Fruit fly (Drosophila melanogaster) whole organism, prepupa: Measurements from ENCODE around the gene CG17292.

Experiments used
- Blimp-1 ChIP-seq: fragments of 200-800 bp; sonication (Bioruptor generic); optimal IDR thresholded peaks from 3 replicates; lab custom pipeline; 2017; ENCODE audit warnings: missing biosample characterization, missing genetic modification characterization, mild to moderate bottlenecking, moderate library complexity, missing genetic modification reagents
- CG10631 ChIP-seq: fragments of 200-800 bp; sonication (Bioruptor generic); optimal IDR thresholded peaks from 2 replicates; lab custom pipeline; 2016; ENCODE audit warnings: missing biosample characterization, missing genetic modification characterization
- CG10669 ChIP-seq: fragments of 200-800 bp; sonication (Bioruptor generic); optimal IDR thresholded peaks from 3 replicates; lab custom pipeline; 2018; ENCODE audit warnings: missing biosample characterization, mild to moderate bottlenecking, missing genetic modification characterization, moderate library complexity
- CG11294 ChIP-seq: fragments of 200-800 bp; sonication (Bioruptor generic); IDR thresholded peaks from 2 replicates; pipeline ENCODE4 v1.3.6; 2022; ENCODE audit warnings: missing biosample characterization, missing genetic modification characterization
- CG15336 ChIP-seq: fragments of 200-800 bp; sonication (Bioruptor generic); IDR thresholded peaks from 2 replicates; pipeline ENCODE4 v1.3.6; 2022; ENCODE audit warnings: missing biosample characterization, missing genetic modification characterization
- CG1621 ChIP-seq: fragments of 200-800 bp; sonication (Bioruptor generic); optimal IDR thresholded peaks from 3 replicates; lab custom pipeline; 2018; ENCODE audit warnings: missing biosample characterization, mild to moderate bottlenecking, missing genetic modification characterization
- CG16779 ChIP-seq: fragments of 200-800 bp; sonication (Bioruptor generic); optimal IDR thresholded peaks from 3 replicates; lab custom pipeline; 2017; ENCODE audit warnings: missing biosample characterization, mild to moderate bottlenecking, missing genetic modification characterization
- CG31627 ChIP-seq: fragments of 200-800 bp; sonication (Bioruptor generic); optimal IDR thresholded peaks from 3 replicates; lab custom pipeline; 2016; ENCODE audit warnings: missing biosample characterization, missing genetic modification characterization
- CG32006 ChIP-seq: fragments of 200-800 bp; sonication (Bioruptor generic); optimal IDR thresholded peaks from 3 replicates; lab custom pipeline; 2017; ENCODE audit warnings: missing biosample characterization, mild to moderate bottlenecking, missing genetic modification characterization
- CG34406 ChIP-seq: fragments of 200-800 bp; sonication (Bioruptor generic); optimal IDR thresholded peaks from 3 replicates; lab custom pipeline; 2016; ENCODE audit warnings: missing biosample characterization, missing genetic modification characterization
- CG3919 ChIP-seq: fragments of 200-800 bp; sonication (Bioruptor generic); optimal IDR thresholded peaks from 3 replicates; lab custom pipeline; 2016; ENCODE audit warnings: missing biosample characterization, missing genetic modification characterization
- CG4318 ChIP-seq: fragments of 200-800 bp; sonication (Bioruptor generic); optimal IDR thresholded peaks from 3 replicates; lab custom pipeline; 2017; ENCODE audit warnings: missing biosample characterization, mild to moderate bottlenecking, missing genetic modification characterization
- CG6276 ChIP-seq: fragments of 200-800 bp; sonication (Bioruptor generic); optimal IDR thresholded peaks from 2 replicates; lab custom pipeline; 2017; ENCODE audit warnings: missing biosample characterization, mild to moderate bottlenecking, missing genetic modification characterization
- CG6808 ChIP-seq: fragments of 200-800 bp; sonication (Bioruptor generic); optimal IDR thresholded peaks from 3 replicates; lab custom pipeline; 2017; ENCODE audit warnings: missing biosample characterization, missing genetic modification characterization, mild to moderate bottlenecking, moderate library complexity, missing genetic modification reagents
- CG6854 ChIP-seq: fragments of 200-800 bp; sonication (Bioruptor generic); optimal IDR thresholded peaks from 2 replicates; lab custom pipeline; 2017; ENCODE audit warnings: missing biosample characterization, mild to moderate bottlenecking, missing genetic modification characterization
- CG7368 ChIP-seq: fragments of 200-800 bp; sonication (Bioruptor generic); optimal IDR thresholded peaks from 3 replicates; lab custom pipeline; 2016; ENCODE audit warnings: missing biosample characterization, missing genetic modification characterization
- CG8119 ChIP-seq: fragments of 200-800 bp; sonication (Bioruptor generic); IDR thresholded peaks from 3 replicates; pipeline ENCODE4 v1.3.6; 2022; ENCODE audit warnings: missing biosample characterization, missing genetic modification characterization
- CG8319 ChIP-seq: fragments of 200-800 bp; sonication (Bioruptor generic); optimal IDR thresholded peaks from 3 replicates; lab custom pipeline; 2016; ENCODE audit warnings: missing biosample characterization, missing genetic modification characterization
- CG8632 ChIP-seq: fragments of 200-800 bp; sonication (Bioruptor generic); optimal IDR thresholded peaks from 3 replicates; lab custom pipeline; 2016; ENCODE audit warnings: missing biosample characterization, missing genetic modification characterization
- Eip75B ChIP-seq: fragments of 200-800 bp; sonication (Bioruptor generic); optimal IDR thresholded peaks from 3 replicates; lab custom pipeline; 2016; ENCODE audit warnings: missing biosample characterization, missing genetic modification characterization
- Eip78C ChIP-seq: fragments of 200-800 bp; sonication (Bioruptor generic); peaks from one replicate; lab custom pipeline; 2016; ENCODE audit warnings: missing biosample characterization, missing genetic modification characterization
- Eip93F ChIP-seq: fragments of 200-800 bp; sonication (Bioruptor generic); optimal IDR thresholded peaks from 2 replicates; lab custom pipeline; 2016; ENCODE audit warnings: missing biosample characterization, mild to moderate bottlenecking, missing genetic modification characterization
- Ets21C ChIP-seq: fragments of 200-800 bp; sonication (Bioruptor generic); optimal IDR thresholded peaks from 3 replicates; lab custom pipeline; 2016; ENCODE audit warnings: missing biosample characterization, missing genetic modification characterization
- Gug ChIP-seq: fragments of 200-800 bp; sonication (Bioruptor generic); IDR thresholded peaks from 2 replicates; pipeline ENCODE4 v1.3.6; 2022; ENCODE audit warnings: missing biosample characterization, missing genetic modification characterization
- Hr38 ChIP-seq: sonication (Bioruptor generic); optimal IDR thresholded peaks from 2 replicates; lab custom pipeline; 2016; ENCODE audit warnings: missing biosample characterization, missing genetic modification characterization
- Hr39 ChIP-seq: fragments of 200-800 bp; sonication (Bioruptor generic); optimal IDR thresholded peaks from 2 replicates; lab custom pipeline; 2016; ENCODE audit warnings: missing biosample characterization, missing genetic modification characterization
- Lpt ChIP-seq: fragments of 200-800 bp; sonication (Bioruptor generic); optimal IDR thresholded peaks from 3 replicates; lab custom pipeline; 2016; ENCODE audit warnings: missing biosample characterization, missing genetic modification characterization
- Met ChIP-seq: fragments of 200-800 bp; sonication (Bioruptor generic); optimal IDR thresholded peaks from 3 replicates; lab custom pipeline; 2016; ENCODE audit warnings: missing biosample characterization, missing genetic modification characterization
- Smox ChIP-seq: fragments of 200-800 bp; sonication (Bioruptor generic); optimal IDR thresholded peaks from 3 replicates; lab custom pipeline; 2016; ENCODE audit warnings: missing biosample characterization, missing genetic modification characterization
- Sox102F ChIP-seq: fragments of 200-800 bp; sonication (Bioruptor generic); optimal IDR thresholded peaks from 2 replicates; lab custom pipeline; 2016; ENCODE audit warnings: missing biosample characterization, mild to moderate bottlenecking, missing genetic modification characterization
- Sox14 ChIP-seq: fragments of 200-800 bp; sonication (Bioruptor generic); optimal IDR thresholded peaks from 3 replicates; lab custom pipeline; 2016; ENCODE audit warnings: missing biosample characterization, missing genetic modification characterization
- Sox15 ChIP-seq: fragments of 200-800 bp; sonication (Bioruptor generic); optimal IDR thresholded peaks from 3 replicates; lab custom pipeline; 2016; ENCODE audit warnings: missing biosample characterization, missing genetic modification characterization
- achi ChIP-seq: fragments of 200-800 bp; sonication (Bioruptor generic); optimal IDR thresholded peaks from 3 replicates; lab custom pipeline; 2016; ENCODE audit warnings: missing biosample characterization, missing genetic modification characterization
- acj6 ChIP-seq: fragments of 200-800 bp; sonication (Bioruptor generic); optimal IDR thresholded peaks from 3 replicates; lab custom pipeline; 2016; ENCODE audit warnings: missing biosample characterization, missing genetic modification characterization
- cyc ChIP-seq: fragments of 200-800 bp; sonication (Bioruptor generic); optimal IDR thresholded peaks from 3 replicates; lab custom pipeline; 2016; ENCODE audit warnings: missing biosample characterization, missing genetic modification characterization
- dac ChIP-seq: fragments of 200-800 bp; sonication (Bioruptor generic); optimal IDR thresholded peaks from 2 replicates; lab custom pipeline; 2017; ENCODE audit warnings: missing biosample characterization, mild to moderate bottlenecking, missing genetic modification characterization
- dsx ChIP-seq: fragments of 200-800 bp; optimal IDR thresholded peaks from 3 replicates; lab custom pipeline; 2019; ENCODE audit warnings: missing biosample characterization, mild to moderate bottlenecking, missing genetic modification characterization, moderate library complexity; ENCODE audit not compliant: poor library complexity, severe bottlenecking
- eg ChIP-seq: fragments of 200-800 bp; sonication (Bioruptor generic); IDR thresholded peaks from 3 replicates; pipeline ENCODE4 v1.3.6; 2022; ENCODE audit warnings: missing biosample characterization, missing genetic modification characterization
- esn ChIP-seq: fragments of 200-800 bp; sonication (Bioruptor generic); optimal IDR thresholded peaks from 2 replicates; lab custom pipeline; 2016; ENCODE audit warnings: missing biosample characterization, mild to moderate bottlenecking, missing genetic modification characterization, moderate library complexity
- fd59A ChIP-seq: fragments of 200-800 bp; sonication (Bioruptor generic); optimal IDR thresholded peaks from 2 replicates; lab custom pipeline; 2017; ENCODE audit warnings: missing biosample characterization, mild to moderate bottlenecking, missing genetic modification characterization, missing genetic modification reagents
- fd85E ChIP-seq: fragments of 200-800 bp; sonication (Bioruptor generic); optimal IDR thresholded peaks from 3 replicates; lab custom pipeline; 2016; ENCODE audit warnings: missing biosample characterization, missing genetic modification characterization
- lz ChIP-seq: fragments of 200-800 bp; sonication (Bioruptor generic); optimal IDR thresholded peaks from 3 replicates; lab custom pipeline; 2016; ENCODE audit warnings: missing biosample characterization, missing genetic modification characterization
- salr ChIP-seq, 2 experiments: fragments of 200-800 bp; sonication (Bioruptor generic); optimal IDR thresholded peaks; 3 replicates each; lab custom pipeline; 2016 to 2018; ENCODE audit warnings: missing biosample characterization in 2 of 2, missing genetic modification characterization in 2 of 2, mild to moderate bottlenecking in 1 of 2
- ss ChIP-seq, 2 experiments: fragments of 200-800 bp; sonication (Bioruptor generic); optimal IDR thresholded peaks; 2 replicates in 1 of 2; 3 replicates in 1 of 2; lab custom pipeline; 2017 to 2018; ENCODE audit warnings: mild to moderate bottlenecking in 2 of 2, missing biosample characterization in 2 of 2, missing genetic modification characterization in 2 of 2, moderate library complexity in 1 of 2
- svp ChIP-seq: fragments of 200-800 bp; sonication (Bioruptor generic); peaks from one replicate; lab custom pipeline; 2016; ENCODE audit warnings: missing biosample characterization, missing genetic modification characterization
- vri ChIP-seq: fragments of 200-800 bp; sonication (Bioruptor generic); optimal IDR thresholded peaks from 3 replicates; lab custom pipeline; 2016; ENCODE audit warnings: missing biosample characterization, mild to moderate bottlenecking, missing genetic modification characterization

The CG17292 gene

DNA sequence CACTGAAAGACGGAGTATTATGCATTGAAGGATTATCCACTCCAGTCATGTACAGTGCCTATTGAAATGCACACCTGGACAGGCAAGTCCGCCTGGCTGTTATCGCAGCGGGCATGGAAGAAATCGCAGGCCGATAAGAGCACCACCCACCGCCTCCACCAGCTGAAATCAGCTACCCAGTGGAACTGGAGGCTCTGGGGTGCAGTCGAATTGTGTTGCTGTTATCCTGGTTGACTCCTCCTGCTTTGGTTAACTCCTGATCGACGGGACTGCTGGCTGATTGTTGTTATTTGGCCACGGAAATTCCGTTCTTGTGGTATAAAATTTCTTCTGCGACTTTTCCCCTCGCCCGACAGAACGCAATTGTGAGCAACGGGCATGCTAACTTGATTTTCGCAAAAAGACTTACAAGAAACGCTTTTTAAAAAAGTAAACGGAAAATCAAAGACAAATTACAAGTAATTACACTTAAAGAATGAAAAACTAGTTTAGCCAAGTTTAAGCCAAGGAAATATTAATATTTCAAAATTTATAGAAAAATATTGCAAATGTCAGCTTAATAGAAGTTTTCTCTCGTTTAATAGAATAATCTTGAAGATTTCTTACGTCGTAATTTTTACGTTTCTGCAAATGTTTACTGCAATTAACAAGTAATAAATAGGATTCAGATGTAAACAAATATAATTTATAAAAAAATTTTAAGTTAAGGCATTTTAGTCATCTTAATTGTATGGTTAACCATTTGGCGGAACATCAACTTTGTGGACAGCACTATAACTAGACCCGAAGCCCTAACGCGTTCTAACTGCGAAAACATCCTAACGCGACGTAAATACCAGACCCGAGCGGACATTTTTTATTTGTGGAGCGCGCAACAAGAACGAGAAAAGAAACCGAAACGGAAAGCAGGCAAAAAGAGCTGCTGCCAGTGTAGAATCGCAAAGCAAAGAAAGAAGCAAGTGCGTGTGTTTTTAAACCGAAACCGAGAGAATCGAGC lies 44.9 kb downstream of the CG17292 start, which contains the start of the genes CG13398 and Akap200 (continued):
- TF ChIP-seq Met (peak; percentile 38), Eip93F (GFP tag; lab: Kevin White, UChicago) (no peak), CG11294 (GFP tag; lab: Robert Waterston, UW) (no peak; the same call in 1 of the 2 replicates), CG16779 (tag; lab: Kevin White, UChicago) (no peak), CG7368 (peak; percentile 25), Sox15 (no peak), fd59A (GFP tag; lab: Kevin White, UChicago) (no peak), dsx (peak; percentile 2), Eip78C (peak; percentile 76), CG8319 (no peak)

DNA sequence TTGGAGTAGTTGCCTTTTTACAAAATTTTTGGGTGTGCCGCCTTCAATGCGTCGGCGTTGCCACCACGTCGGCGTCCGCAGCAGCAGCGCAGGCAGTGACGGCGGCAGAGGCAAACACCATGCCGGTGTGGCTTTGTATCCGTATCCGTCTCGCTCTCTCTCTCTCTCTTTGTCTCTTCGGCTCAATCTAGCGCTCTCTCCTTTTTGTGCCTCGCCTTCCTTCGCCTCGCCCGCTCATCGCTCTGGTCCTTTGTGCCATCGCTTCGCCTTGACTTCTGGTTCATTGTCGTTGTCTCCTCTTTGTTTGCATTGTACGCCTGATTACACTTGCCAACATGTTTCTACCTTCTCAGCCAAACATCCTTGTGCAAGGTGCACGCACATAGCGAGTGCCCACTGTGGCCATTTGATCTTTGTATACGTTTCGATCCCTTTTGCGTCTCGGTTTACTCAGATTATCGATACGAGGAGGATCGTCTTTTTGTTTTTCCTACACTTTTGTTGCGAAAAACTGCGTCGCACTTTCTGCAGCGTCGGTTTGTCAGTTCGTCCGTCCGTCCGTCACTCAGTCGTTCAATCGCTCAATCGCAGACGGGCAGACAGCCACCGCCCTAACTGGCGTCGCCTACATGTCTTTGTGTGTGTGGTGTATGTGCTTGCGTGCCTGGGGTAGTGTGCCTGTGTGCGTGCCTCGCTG lies 46.2 kb downstream of the CG17292 start:
- TF ChIP-seq fd59A (GFP tag; lab: Kevin White, UChicago) (peak; percentile 65), Eip75B (GFP tag; lab: Kevin White, UChicago) (peak; percentile 89), CG6854 (GFP tag; lab: Kevin White, UChicago) (peak; percentile 6), fd85E (GFP tag; lab: Kevin White, UChicago) (peak; percentile 62), acj6 (peak; percentile 65), Hr38 (GFP tag; lab: Kevin White, UChicago) (no peak), Eip78C (peak; percentile 94), Ets21C (peak; percentile 60), CG32006 (GFP tag; lab: Kevin White, UChicago) (peak; percentile 65), CG1621 (tag; lab: Kevin White, UChicago) (peak; percentile 71), CG6276 (GFP tag; lab: Kevin White, UChicago) (peak; percentile 16), CG15336 (peak; percentile 60), cyc (GFP tag; lab: Kevin White, UChicago) (peak; percentile 72), CG8319 (peak; percentile 22), CG10631 (GFP tag; lab: Kevin White, UChicago) (peak; percentile 73), CG3919 (GFP tag; lab: Kevin White, UChicago) (peak; percentile 81), Sox15 (peak; percentile 7), Met (peak; percentile 80), CG8119 (GFP tag; lab: Robert Waterston, UW) (peak; percentile 55; the same call in 2 of the 3 replicates), ss (GFP tag; optimal IDR thresholded peaks at IDR 0.05; lab: Kevin White, UChicago) (peak; percentile 82 to 90), Sox14 (GFP tag; lab: Kevin White, UChicago) (peak; percentile 98), Hr39 (GFP tag; lab: Kevin White, UChicago) (peak; percentile 78), vri (peak; percentile 55), CG8632 (GFP tag; lab: Kevin White, UChicago) (peak; percentile 59), eg (GFP tag; lab: Robert Waterston, UW) (peak; percentile 60), CG34406 (GFP tag; lab: Kevin White, UChicago) (peak; percentile 56), Lpt (GFP tag; lab: Kevin White, UChicago) (peak; percentile 67), CG31627 (peak; percentile 73), CG4318 (no peak), Blimp-1 (GFP tag; lab: Kevin White, UChicago) (peak; percentile 29), Eip93F (GFP tag; lab: Kevin White, UChicago) (no peak), salr (GFP tag; optimal IDR thresholded peaks at IDR 0.05; lab: Kevin White, UChicago) (peak; percentile 32 to 63), Sox102F (GFP tag; lab: Kevin White, UChicago) (peak; percentile 88), achi (GFP tag; lab: Kevin White, UChicago) (peak; percentile 72), CG6808 (GFP tag; lab: Kevin White, UChicago) (peak; percentile 73), Gug (no peak), svp (peak; percentile 99), esn (GFP tag; lab: Kevin White, UChicago) (peak; percentile 85), Smox (GFP tag; lab: Kevin White, UChicago) (peak; percentile 73), dac (GFP tag; lab: Kevin White, UChicago) (peak; percentile 14), lz (GFP tag; lab: Kevin White, UChicago) (peak; percentile 79), CG10669 (GFP tag; lab: Kevin White, UChicago) (peak; percentile 77)
